Worm (Caenorhabditis elegans) whole organism, L3 larva: ENCODE measurements around the gene F22H10.1.

ENCODE experiments used
- ceh-82 ChIP-seq: fragments of 150-350 bp; optimal IDR thresholded peaks from 2 replicates; lab custom pipeline; 2014; ENCODE audit warnings: missing biosample characterization, missing genetic modification characterization
- ceh-9 ChIP-seq: sonication (generic microtip); optimal IDR thresholded peaks from 2 replicates; lab custom pipeline; 2018; ENCODE audit warnings: missing biosample characterization, missing genetic modification characterization
- fos-1 ChIP-seq: fragments of 150-350 bp; optimal IDR thresholded peaks from 2 replicates; lab custom pipeline; 2014; ENCODE audit warnings: missing biosample characterization, missing genetic modification characterization
- jun-1 ChIP-seq: fragments of 150-350 bp; optimal IDR thresholded peaks from 2 replicates; lab custom pipeline; 2014; ENCODE audit warnings: missing biosample characterization, missing genetic modification reagents, missing genetic modification characterization
- lin-15B ChIP-seq: fragments of 150-350 bp; optimal IDR thresholded peaks from 2 replicates; lab custom pipeline; 2014; ENCODE audit warnings: missing biosample characterization, missing genetic modification characterization
- mml-1 ChIP-seq: fragments of 150-350 bp; sonication (generic microtip); optimal IDR thresholded peaks from 3 replicates; lab custom pipeline; 2014; ENCODE audit warnings: missing biosample characterization, missing genetic modification characterization
- nhr-11 ChIP-seq: fragments of 150-350 bp; optimal IDR thresholded peaks from 2 replicates; lab custom pipeline; 2014; ENCODE audit warnings: missing biosample characterization, missing genetic modification characterization
- nhr-43 ChIP-seq: sonication (generic microtip); optimal IDR thresholded peaks from 2 replicates; lab custom pipeline; 2016; ENCODE audit warnings: mild to moderate bottlenecking, missing genetic modification characterization, missing compliant biosample characterization; ENCODE audit not compliant: poor library complexity, severe bottlenecking
- nhr-76 ChIP-seq: fragments of 150-350 bp; sonication (generic microtip); optimal IDR thresholded peaks from 5 replicates; lab custom pipeline; 2014; ENCODE audit warnings: missing biosample characterization, missing genetic modification characterization
- pha-4 ChIP-seq: fragments of 150-350 bp; optimal IDR thresholded peaks from 2 replicates; lab custom pipeline; 2014; ENCODE audit warnings: missing biosample characterization, missing genetic modification reagents, missing genetic modification characterization
- snpc-4 ChIP-seq: fragments of 150-350 bp; optimal IDR thresholded peaks from 2 replicates; lab custom pipeline; 2014; ENCODE audit warnings: missing biosample characterization, missing genetic modification characterization
- unc-39 ChIP-seq: sonication (generic microtip); optimal IDR thresholded peaks from 4 replicates; lab custom pipeline; 2017; ENCODE audit warnings: missing biosample characterization, missing genetic modification characterization
- unc-62 ChIP-seq: fragments of 150-350 bp; sonication (generic microtip); optimal IDR thresholded peaks from 4 replicates; lab custom pipeline; 2014; ENCODE audit warnings: missing biosample characterization, missing genetic modification reagents, missing genetic modification characterization

ce11 chrX:16660268-16660667 lies 42.0 kb upstream of the F22H10.1 start:
- TF ChIP-seq nhr-76 (no peak), fos-1 (tag; lab: Kevin White, UChicago) (no peak), mml-1 (tag; lab: Kevin White, UChicago) (no peak), unc-39 (tag; lab: Kevin White, UChicago) (no peak), pha-4 (no peak), nhr-11 (tag; lab: Kevin White, UChicago) (no peak), unc-62 (no peak), ceh-82 (tag; lab: Kevin White, UChicago) (no peak), ceh-9 (no peak), lin-15B (tag; lab: Kevin White, UChicago) (no peak), jun-1 (tag; lab: Kevin White, UChicago) (no peak), snpc-4 (tag; lab: Kevin White, UChicago) (no peak), nhr-43 (tag; lab: Kevin White, UChicago) (no peak)
